Worm (Caenorhabditis elegans) whole organism, early embryonic: ENCODE data around the gene T07A9.15.

ENCODE experiments used
- ama-1 ChIP-seq: fragments of 150-350 bp; optimal IDR thresholded peaks from 2 replicates; lab custom pipeline; 2014
- scrt-1 ChIP-seq: fragments of 200-800 bp; sonication (Bioruptor generic); IDR thresholded peaks from 2 replicates; pipeline ENCODE4 v1.3.6; 2022; ENCODE audit warnings: missing genetic modification characterization, missing compliant biosample characterization
- tbx-11 ChIP-seq: fragments of 200-800 bp; sonication (Bioruptor generic); IDR thresholded peaks from 2 replicates; pipeline ENCODE4 v1.3.6; 2022; ENCODE audit warnings: missing genetic modification characterization, missing compliant biosample characterization

- no peak for TF ChIP-seq scrt-1 (GFP tag; lab: Robert Waterston, UW)
- TF ChIP-seq ama-1 (lab: Kevin White, UChicago) = no peak
- TF ChIP-seq tbx-11 (GFP tag; lab: Robert Waterston, UW) = no peak
These were observed 5.9 kb downstream of the T07A9.15 start for ce11 chrIV:387283-388048.
